Fruit fly (Drosophila melanogaster): Measurements from ENCODE around the gene Cp19.

Gene Cp19

DNA sequence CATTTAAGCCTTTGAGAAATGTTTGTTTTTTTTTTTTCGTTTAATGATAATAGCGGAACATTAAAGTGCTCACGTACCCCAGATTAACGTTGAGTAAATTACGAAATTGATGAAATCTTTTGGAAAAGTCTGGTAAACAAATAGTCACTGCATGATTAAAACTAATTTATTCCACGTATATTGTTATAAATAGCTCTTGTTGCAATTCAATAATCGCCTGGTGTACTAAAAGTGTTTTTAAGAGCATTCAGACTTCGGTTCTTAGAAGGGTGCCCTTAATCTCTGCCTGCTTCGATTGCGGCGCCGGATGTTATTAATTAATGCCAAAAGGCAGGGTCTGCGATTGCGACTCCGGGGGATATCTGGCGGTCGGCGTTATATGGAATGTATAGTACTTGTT is 20.8 kb upstream of the Cp19 start (continued):
- no peak for TF ChIP-seq hbn (GFP tag; IDR thresholded peaks at IDR 0.05; ENCODE audit: partially characterized antibody)
- no peak for TF ChIP-seq ATbp (GFP tag; optimal IDR thresholded peaks at IDR 0.05)
- TF ChIP-seq sc (optimal IDR thresholded peaks at IDR 0.05): no peak
- no peak for TF ChIP-seq sc (GFP tag; optimal IDR thresholded peaks at IDR 0.05)
- TF ChIP-seq CG8388 (GFP tag; optimal IDR thresholded peaks at IDR 0.05): no peak
- TF ChIP-seq CG16779 (GFP tag; IDR thresholded peaks at IDR 0.05): no peak
- TF ChIP-seq CG11560 (tag; IDR thresholded peaks at IDR 0.05): no peak
- no peak for TF ChIP-seq nau (GFP tag; optimal IDR thresholded peaks at IDR 0.05)
- TF ChIP-seq sd (tag; optimal IDR thresholded peaks at IDR 0.05): peak; percentile 21
- no peak for TF ChIP-seq Opbp (GFP tag; IDR thresholded peaks at IDR 0.05; ENCODE audit: partially characterized antibody)
- TF ChIP-seq Dip3 (GFP tag; optimal IDR thresholded peaks at IDR 0.05): peak; percentile 25
- TF ChIP-seq CG6683 (GFP tag; optimal IDR thresholded peaks at IDR 0.05): no peak
- no peak for TF ChIP-seq NC2β (GFP tag; optimal IDR thresholded peaks at IDR 0.05)
- no peak for TF ChIP-seq CG31441 (GFP tag; IDR thresholded peaks at IDR 0.05)

- TF ChIP-seq ken (GFP tag; IDR thresholded peaks at IDR 0.05) (no peak), Aef1 (GFP tag; IDR thresholded peaks at IDR 0.05) (no peak), grau (tag; optimal IDR thresholded peaks at IDR 0.05) (peak; percentile 24), BtbVII (GFP tag; optimal IDR thresholded peaks at IDR 0.05) (no peak), CG10959 (GFP tag; IDR thresholded peaks at IDR 0.05) (no peak), CG10267 (tag; optimal IDR thresholded peaks at IDR 0.05) (peak; percentile 46), CG31365 (tag; optimal IDR thresholded peaks at IDR 0.05) (no peak), Sox102F (GFP tag; optimal IDR thresholded peaks at IDR 0.05) (peak; percentile 38), CG2678 (tag; optimal IDR thresholded peaks at IDR 0.05) (peak; percentile 56), grn (GFP tag; optimal IDR thresholded peaks at IDR 0.05) (no peak), unpg (GFP tag; optimal IDR thresholded peaks at IDR 0.05) (peak; percentile 30), sens-2 (GFP tag; IDR thresholded peaks at IDR 0.05) (no peak), zf30C (GFP tag; optimal IDR thresholded peaks at IDR 0.05) (no peak), Jarid2 (GFP tag; optimal IDR thresholded peaks at IDR 0.05) (no peak), CG5245 (GFP tag; optimal IDR thresholded peaks at IDR 0.05) (no peak), CG10431 (GFP tag; optimal IDR thresholded peaks at IDR 0.05) (no peak), Tbp (GFP tag; optimal IDR thresholded peaks at IDR 0.05) (no peak), Rfx (GFP tag; IDR thresholded peaks at IDR 0.05) (no peak), Oli (tag; optimal IDR thresholded peaks at IDR 0.05) (peak; percentile 25), Sry-β (GFP tag; optimal IDR thresholded peaks at IDR 0.05) (no peak), CG14667 (GFP tag; IDR thresholded peaks at IDR 0.05) (no peak), HLHmδ (GFP tag; optimal IDR thresholded peaks at IDR 0.05) (no peak), CG3838 (GFP tag; optimal IDR thresholded peaks at IDR 0.05) (no peak), chif (GFP tag; optimal IDR thresholded peaks at IDR 0.05) (no peak), abd-A (tag; optimal IDR thresholded peaks at IDR 0.05) (no peak), psq (GFP tag; optimal IDR thresholded peaks at IDR 0.05) (no peak), ase (GFP tag; IDR thresholded peaks at IDR 0.05) (no peak), CG2889 (GFP tag; IDR thresholded peaks at IDR 0.05) (no peak), CG13287 (GFP tag; IDR thresholded peaks at IDR 0.05; ENCODE audit: partially characterized antibody) (no peak), Dp (GFP tag; optimal IDR thresholded peaks at IDR 0.05) (no peak), Hr51 (GFP tag; optimal IDR thresholded peaks at IDR 0.05) (peak in 1 of 2 experiments; percentile 43), dan (GFP tag; IDR thresholded peaks at IDR 0.05) (no peak), CG4404 (GFP tag; IDR thresholded peaks at IDR 0.05) (no peak), CG14710 (tag; optimal IDR thresholded peaks at IDR 0.05) (peak; percentile 2), CG34224 (GFP tag; IDR thresholded peaks at IDR 0.05; ENCODE audit: partially characterized antibody) (no peak), ttk (GFP tag; IDR thresholded peaks at IDR 0.05) (no peak), zfh2 (GFP tag; optimal IDR thresholded peaks at IDR 0.05) (no peak)
These were observed 16.8 kb upstream of the Cp19 start for dm6 chr3L:8712913-8713312.
